Worm (Caenorhabditis elegans) whole organism, L2 larva: ENCODE measurements around the gene srw-51.

ENCODE experiments used
- C34F6.9 ChIP-seq: fragments of 150-350 bp; optimal IDR thresholded peaks from 2 replicates; lab custom pipeline; 2014; ENCODE audit warnings: missing biosample characterization, missing genetic modification characterization
- elt-1 ChIP-seq: fragments of 150-350 bp; optimal IDR thresholded peaks from 2 replicates; lab custom pipeline; 2014; ENCODE audit warnings: missing biosample characterization, missing genetic modification characterization

DNA sequence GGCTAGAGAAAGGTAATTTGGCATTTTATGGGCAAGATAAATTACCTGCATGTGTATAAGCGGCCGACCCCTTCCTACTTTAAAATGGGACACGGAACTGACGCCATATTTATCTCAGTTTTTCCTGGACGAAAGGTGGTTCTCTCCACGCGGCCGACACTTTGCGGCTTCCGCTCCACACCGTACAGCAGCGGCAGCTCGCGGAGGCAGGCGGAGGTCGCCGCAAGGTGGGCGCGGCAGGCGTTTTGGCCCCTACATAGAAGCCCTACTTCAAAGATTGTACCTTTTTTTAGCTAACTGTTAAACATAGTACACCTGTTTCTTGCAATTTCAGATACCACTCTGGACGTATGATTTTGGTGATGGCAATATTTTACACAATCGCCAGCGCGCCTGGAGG lies 35.7 kb upstream of the srw-51 start:
- no peak for TF ChIP-seq C34F6.9 (tag; lab: Kevin White, UChicago)
- no peak for TF ChIP-seq elt-1 (tag; lab: Kevin White, UChicago)
